Fruit fly (Drosophila melanogaster) whole organism, embryonic: Measurements from ENCODE around the gene TwdlM.

ENCODE experiments used
- CG17385 ChIP-seq: fragments of 200-800 bp; sonication (Bioruptor generic); optimal IDR thresholded peaks from 3 replicates; lab custom pipeline; 2018; ENCODE audit warnings: missing biosample characterization, mild to moderate bottlenecking, missing genetic modification characterization
- CG6689 ChIP-seq: fragments of 200-800 bp; sonication (Bioruptor generic); IDR thresholded peaks from 2 replicates; pipeline ENCODE4 v1.3.6; 2022; ENCODE audit warnings: missing biosample characterization, missing genetic modification characterization
- CG8478 ChIP-seq: fragments of >200 bp; optimal IDR thresholded peaks from 2 replicates; lab custom pipeline; 2018
- MESR4 ChIP-seq: fragments of 200-800 bp; sonication (Bioruptor generic); optimal IDR thresholded peaks from 2 replicates; lab custom pipeline; 2018; ENCODE audit warnings: missing biosample characterization, mild to moderate bottlenecking, missing genetic modification characterization, moderate library complexity
- Oli ChIP-seq: fragments of 200-800 bp; sonication (Bioruptor generic); optimal IDR thresholded peaks from 2 replicates; lab custom pipeline; 2018; ENCODE audit warnings: missing biosample characterization, mild to moderate bottlenecking, missing genetic modification characterization, moderate library complexity
- Sin3A ChIP-seq: fragments of >200 bp; optimal IDR thresholded peaks from 2 replicates; lab custom pipeline; 2018
- aop ChIP-seq: fragments of 200-800 bp; sonication (Bioruptor generic); IDR thresholded peaks from 2 replicates; pipeline ENCODE4 v1.3.6; 2022; ENCODE audit warnings: missing biosample characterization, missing genetic modification characterization
- chif ChIP-seq, 2 experiments: fragments of 200-800 bp; sonication (Bioruptor generic); optimal IDR thresholded peaks; 3 replicates each; lab custom pipeline; 2016; ENCODE audit warnings: missing biosample characterization in 2 of 2, missing genetic modification characterization in 2 of 2
- chn ChIP-seq: fragments of 200-800 bp; sonication (Bioruptor generic); optimal IDR thresholded peaks from 2 replicates; lab custom pipeline; 2016; ENCODE audit warnings: missing biosample characterization, missing genetic modification characterization
- gcm2 ChIP-seq: fragments of 200-800 bp; sonication (Bioruptor generic); optimal IDR thresholded peaks from 2 replicates; lab custom pipeline; 2016; ENCODE audit warnings: missing biosample characterization, missing genetic modification characterization
- ken ChIP-seq: fragments of 200-800 bp; sonication (Bioruptor generic); IDR thresholded peaks from 3 replicates; pipeline ENCODE4 v1.3.6; 2022; ENCODE audit warnings: missing biosample characterization, missing genetic modification characterization
- otp ChIP-seq: fragments of 200-800 bp; sonication (Bioruptor generic); IDR thresholded peaks from 3 replicates; pipeline ENCODE4, ENCODE4 v1.3.6; 2022; ENCODE audit warnings: missing biosample characterization, missing genetic modification characterization
- tio ChIP-seq: fragments of 200-800 bp; sonication (Bioruptor generic); optimal IDR thresholded peaks from 2 replicates; lab custom pipeline; 2017; ENCODE audit warnings: missing biosample characterization, missing genetic modification characterization, inconsistent platforms

DNA sequence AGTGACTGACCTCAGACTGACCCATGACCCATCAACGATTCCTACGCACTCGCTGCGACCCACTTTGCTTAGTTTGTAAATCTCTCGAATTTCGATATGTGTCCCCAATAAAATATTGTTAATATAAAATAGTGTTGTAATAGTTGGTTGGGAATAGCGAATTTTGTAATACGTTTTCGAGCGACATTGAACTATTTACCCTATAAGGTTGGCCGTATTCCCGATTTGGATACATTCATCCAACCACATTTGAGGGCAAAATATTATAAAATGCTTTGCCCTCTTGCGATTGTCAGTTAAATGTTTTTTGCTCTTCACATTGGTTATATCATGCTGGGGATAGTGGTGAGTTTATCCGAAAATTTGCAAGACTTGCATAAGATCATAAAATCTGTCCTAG lies 15.7 kb downstream of the TwdlM start, which contains the start of gene TwdlR:
- TF ChIP-seq otp (GFP tag; lab: Robert Waterston, UW) (no peak), gcm2 (GFP tag; lab: Kevin White, UChicago) (no peak), aop (GFP tag; lab: Robert Waterston, UW) (no peak), Sin3A (lab: Kevin White, UChicago) (no peak), MESR4 (no peak), Oli (no peak), ken (GFP tag; lab: Robert Waterston, UW) (no peak), CG17385 (no peak), CG6689 (GFP tag; lab: Robert Waterston, UW) (no peak), CG8478 (no peak), chn (GFP tag; lab: Kevin White, UChicago) (no peak), chif (GFP tag; optimal IDR thresholded peaks at IDR 0.05; lab: Kevin White, UChicago) (no peak), tio (GFP tag; lab: Kevin White, UChicago) (no peak)
